Worm (Caenorhabditis elegans): Measurements from ENCODE around the gene srz-56.

- no peak for TF ChIP-seq B0310.2 (tag; optimal IDR thresholded peaks at IDR 0.05)
- TF ChIP-seq ama-1 (optimal IDR thresholded peaks at IDR 0.05): no peak
- no peak for TF ChIP-seq flt-1 (GFP tag; IDR thresholded peaks at IDR 0.05)
- no peak for TF ChIP-seq hnd-1 (tag; optimal IDR thresholded peaks at IDR 0.05)
- TF ChIP-seq ets-7 (tag; optimal IDR thresholded peaks at IDR 0.05): no peak
- TF ChIP-seq tbx-11 (GFP tag; IDR thresholded peaks at IDR 0.05): no peak
- no peak for TF ChIP-seq hmbx-1 (tag; optimal IDR thresholded peaks at IDR 0.05)
- TF ChIP-seq ceh-36 (tag; optimal IDR thresholded peaks at IDR 0.05): peak; percentile 14
- TF ChIP-seq pes-1 (GFP tag; IDR thresholded peaks at IDR 0.05): no peak
- no peak for TF ChIP-seq F13C5.2 (tag; optimal IDR thresholded peaks at IDR 0.05)
- TF ChIP-seq tbx-37 (GFP tag; conservative IDR thresholded peaks at IDR 0.05): no peak
- TF ChIP-seq tra-4 (tag; optimal IDR thresholded peaks at IDR 0.05): no peak
- no peak for TF ChIP-seq aly-1 (tag; optimal IDR thresholded peaks at IDR 0.05)
- no peak for TF ChIP-seq ceh-13 (GFP tag; optimal IDR thresholded peaks at IDR 0.05)
Measured at ce11 chrIII:2234192-2234934, 6.2 kb upstream of the srz-56 start, which contains the start of gene C39B5.2.
